Fruit fly (Drosophila melanogaster) Kc167 (cell line): Measurements from ENCODE around the gene CG42512.

Experiments
- Myc ChIP-seq: fragments of >200 bp; optimal IDR thresholded peaks from 2 replicates; lab custom pipeline; 2017; ENCODE audit warnings: missing external identifiers
- Sin3A ChIP-seq: fragments of >200 bp; optimal IDR thresholded peaks from 2 replicates; lab custom pipeline; 2018; ENCODE audit warnings: missing external identifiers
- h ChIP-seq: fragments of >200 bp; optimal IDR thresholded peaks from 3 replicates; lab custom pipeline; 2018; ENCODE audit warnings: missing external identifiers
- insv ChIP-seq: fragments of >200 bp; optimal IDR thresholded peaks from 3 replicates; lab custom pipeline; 2018; ENCODE audit warnings: missing external identifiers
- psq ChIP-seq: fragments of >200 bp; optimal IDR thresholded peaks from 2 replicates; lab custom pipeline; 2017; ENCODE audit warnings: missing external identifiers
- ttk ChIP-seq: sonication (Bioruptor generic); optimal IDR thresholded peaks from 2 replicates; lab custom pipeline; 2017; ENCODE audit warnings: missing external identifiers

DNA sequence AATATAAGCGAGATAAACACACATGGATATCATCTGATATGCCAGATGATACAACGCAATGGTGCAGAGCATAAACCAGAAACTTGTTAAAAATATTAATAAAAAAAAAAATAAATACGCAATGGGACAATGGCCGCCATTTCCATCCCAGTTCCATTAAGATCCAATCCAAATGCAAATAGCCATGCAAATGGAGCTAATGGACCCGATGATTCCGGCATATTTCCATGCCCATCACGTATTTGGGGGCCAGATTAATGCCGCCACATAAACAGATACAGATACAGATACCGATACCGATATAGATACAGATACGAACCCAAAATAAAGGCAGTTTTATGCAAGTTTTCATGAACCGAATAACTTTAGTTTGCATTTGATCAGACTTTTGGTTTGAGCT lies 27.7 kb upstream of the CG42512 start:
- TF ChIP-seq h, result no peak
- no peak for TF ChIP-seq insv (lab: Kevin White, UChicago)
- TF ChIP-seq Myc (lab: Kevin White, UChicago), result no peak
- TF ChIP-seq Sin3A (lab: Kevin White, UChicago), result no peak
- TF ChIP-seq ttk (lab: Kevin White, UChicago), result no peak
- TF ChIP-seq psq (lab: Kevin White, UChicago), result no peak
